Worm (Caenorhabditis elegans) whole organism, L4 larva: ENCODE measurements around the gene nstp-9.

Experiments
- D1046.2 ChIP-seq: fragments of 200-800 bp; sonication (Bioruptor generic); IDR thresholded peaks from 2 replicates; pipeline ENCODE4 v1.3.6; 2022; ENCODE audit warnings: missing genetic modification characterization, missing compliant biosample characterization
- F10B5.3 ChIP-seq: sonication (generic microtip); optimal IDR thresholded peaks from 2 replicates; lab custom pipeline; 2016; ENCODE audit warnings: mild to moderate bottlenecking, missing genetic modification characterization, missing compliant biosample characterization
- F26F4.8 ChIP-seq: fragments of 200-800 bp; sonication (Bioruptor generic); conservative IDR thresholded peaks from 2 replicates; pipeline ENCODE4 v1.3.6; 2022; ENCODE audit warnings: missing genetic modification characterization, missing compliant biosample characterization
- F37D6.2 ChIP-seq: sonication (generic microtip); optimal IDR thresholded peaks from 2 replicates; lab custom pipeline; 2016; ENCODE audit warnings: mild to moderate bottlenecking, missing genetic modification characterization, missing compliant biosample characterization
- Y5F2A.4 ChIP-seq: fragments of 200-800 bp; sonication (Bioruptor generic); optimal IDR thresholded peaks from 2 replicates; lab custom pipeline; 2018; ENCODE audit warnings: mild to moderate bottlenecking, missing genetic modification characterization, missing compliant biosample characterization
- Y75B8A.6 ChIP-seq: fragments of 200-800 bp; sonication (Bioruptor generic); IDR thresholded peaks from 2 replicates; pipeline ENCODE4 v1.3.6; 2022; ENCODE audit warnings: missing genetic modification reagents, missing genetic modification characterization, missing compliant biosample characterization
- aha-1 ChIP-seq: fragments of 150-350 bp; peaks from one replicate; lab custom pipeline; 2014; ENCODE audit warnings: missing biosample characterization, missing genetic modification characterization
- aly-2 ChIP-seq: sonication (generic microtip); optimal IDR thresholded peaks from 2 replicates; lab custom pipeline; 2018; ENCODE audit warnings: missing biosample characterization, missing genetic modification characterization
- arid-1 ChIP-seq: fragments of 200-800 bp; sonication (Bioruptor generic); conservative IDR thresholded peaks from 2 replicates; pipeline ENCODE4 v1.3.6; 2022; ENCODE audit warnings: missing genetic modification reagents, missing genetic modification characterization, missing compliant biosample characterization
- ceh-28 ChIP-seq: fragments of 150-350 bp; optimal IDR thresholded peaks from 2 replicates; lab custom pipeline; 2014; ENCODE audit warnings: missing biosample characterization, missing genetic modification reagents, missing genetic modification characterization
- ceh-32 ChIP-seq: sonication (generic microtip); optimal IDR thresholded peaks from 2 replicates; lab custom pipeline; 2016; ENCODE audit warnings: mild to moderate bottlenecking, missing genetic modification characterization, missing compliant biosample characterization; ENCODE audit not compliant: poor library complexity
- ceh-62 ChIP-seq: sonication (generic microtip); optimal IDR thresholded peaks from 2 replicates; lab custom pipeline; 2017; ENCODE audit warnings: missing biosample characterization, missing genetic modification characterization
- cey-2 ChIP-seq: sonication (generic microtip); optimal IDR thresholded peaks from 3 replicates; lab custom pipeline; 2017; ENCODE audit warnings: missing genetic modification characterization, mild to moderate bottlenecking, missing compliant biosample characterization, antibody characterized with exemption, borderline replicate concordance; ENCODE audit not compliant: insufficient read depth
- ctbp-1 ChIP-seq: fragments of 200-800 bp; sonication (Bioruptor generic); IDR thresholded peaks from 2 replicates; pipeline ENCODE4 v1.3.6; 2022; ENCODE audit warnings: missing genetic modification reagents, missing genetic modification characterization, missing compliant biosample characterization
- daf-12 ChIP-seq: fragments of 150-350 bp; optimal IDR thresholded peaks from 2 replicates; lab custom pipeline; 2014; ENCODE audit warnings: missing biosample characterization, missing genetic modification reagents, missing genetic modification characterization
- daf-8 ChIP-seq: fragments of 200-800 bp; sonication (Bioruptor generic); IDR thresholded peaks from 2 replicates; pipeline ENCODE4 v1.3.6; 2022; ENCODE audit warnings: missing genetic modification characterization, missing compliant biosample characterization
- dmd-9 ChIP-seq: fragments of 200-800 bp; sonication (Bioruptor generic); IDR thresholded peaks from 2 replicates; pipeline ENCODE4 v1.3.6; 2022; ENCODE audit warnings: missing genetic modification reagents, missing genetic modification characterization, missing compliant biosample characterization
- duxl-1 ChIP-seq: sonication (generic microtip); optimal IDR thresholded peaks from 2 replicates; lab custom pipeline; 2016; ENCODE audit warnings: mild to moderate bottlenecking, missing genetic modification characterization, moderate library complexity, missing compliant biosample characterization; ENCODE audit not compliant: poor library complexity
- dve-1 ChIP-seq: sonication (generic microtip); optimal IDR thresholded peaks from 2 replicates; lab custom pipeline; 2017; ENCODE audit warnings: antibody characterized with exemption, mild to moderate bottlenecking, missing genetic modification characterization, missing compliant biosample characterization; ENCODE audit not compliant: insufficient read depth
- hif-1 ChIP-seq, 2 experiments: sonication (generic microtip); optimal IDR thresholded peaks; 2 replicates each; lab custom pipeline; 2016 to 2017; ENCODE audit warnings: missing compliant biosample characterization in 2 of 2, missing genetic modification characterization in 2 of 2, missing genetic modification reagents in 2 of 2, missing genotype in 2 of 2, mild to moderate bottlenecking in 1 of 2
- hmg-1.1 ChIP-seq: fragments of 200-800 bp; sonication (Bioruptor generic); IDR thresholded peaks from 2 replicates; pipeline ENCODE4 v1.3.6; 2022; ENCODE audit warnings: missing genetic modification reagents, missing genetic modification characterization, missing compliant biosample characterization
- jun-1 ChIP-seq: fragments of 150-350 bp; optimal IDR thresholded peaks from 2 replicates; lab custom pipeline; 2014; ENCODE audit warnings: missing biosample characterization, missing genetic modification reagents, missing genetic modification characterization
- lin-13 ChIP-seq: fragments of 150-350 bp; optimal IDR thresholded peaks from 2 replicates; lab custom pipeline; 2014; ENCODE audit warnings: missing biosample characterization, missing genetic modification reagents, missing genetic modification characterization
- lin-29 ChIP-seq: fragments of 200-800 bp; sonication (Bioruptor generic); IDR thresholded peaks from 2 replicates; pipeline ENCODE4 v1.3.6; 2022; ENCODE audit warnings: missing genetic modification reagents, missing genetic modification characterization, missing compliant biosample characterization
- lin-39 ChIP-seq: fragments of 150-350 bp; optimal IDR thresholded peaks from 2 replicates; lab custom pipeline; 2014; ENCODE audit warnings: missing biosample characterization, missing genetic modification reagents, missing genetic modification characterization
- madf-5 ChIP-seq, 2 experiments: fragments of 200-800 bp; sonication (Bioruptor generic); IDR thresholded peaks; 2 replicates each; pipeline ENCODE4 v1.3.6; 2022; ENCODE audit warnings: missing compliant biosample characterization in 2 of 2, missing genetic modification characterization in 2 of 2
- mdl-1 ChIP-seq, 2 experiments: fragments of 150-350 bp in 1 of 2; sonication (generic microtip) in 1 of 2; optimal IDR thresholded peaks; 2 replicates each; lab custom pipeline; 2014 to 2017; ENCODE audit warnings: missing biosample characterization in 2 of 2, missing genetic modification characterization in 2 of 2
- mxl-2 ChIP-seq: fragments of 200-800 bp; sonication (Bioruptor generic); conservative IDR thresholded peaks from 2 replicates; pipeline ENCODE4 v1.3.6; 2022; ENCODE audit warnings: missing genetic modification reagents, missing genetic modification characterization, missing compliant biosample characterization
- nhr-10 ChIP-seq: fragments of 150-350 bp; optimal IDR thresholded peaks from 2 replicates; lab custom pipeline; 2014; ENCODE audit warnings: missing biosample characterization, missing genetic modification characterization
- nhr-102 ChIP-seq: sonication (generic microtip); optimal IDR thresholded peaks from 2 replicates; lab custom pipeline; 2016; ENCODE audit warnings: mild to moderate bottlenecking, missing genetic modification characterization, moderate library complexity, missing compliant biosample characterization
- nhr-237 ChIP-seq: sonication (generic microtip); optimal IDR thresholded peaks from 2 replicates; lab custom pipeline; 2017; ENCODE audit warnings: missing biosample characterization, missing genetic modification characterization
- nhr-28 ChIP-seq: fragments of 150-350 bp; optimal IDR thresholded peaks from 2 replicates; lab custom pipeline; 2014; ENCODE audit warnings: missing biosample characterization, missing genetic modification characterization
- nhr-41 ChIP-seq: fragments of 200-800 bp; sonication (Bioruptor generic); IDR thresholded peaks from 2 replicates; pipeline ENCODE4 v1.3.6; 2022; ENCODE audit warnings: missing genetic modification reagents, missing genetic modification characterization, missing compliant biosample characterization
- nhr-42 ChIP-seq: fragments of 200-800 bp; sonication (Bioruptor generic); IDR thresholded peaks from 2 replicates; pipeline ENCODE4 v1.3.6; 2022; ENCODE audit warnings: missing genetic modification characterization, missing compliant biosample characterization
- nhr-6 ChIP-seq: fragments of 150-350 bp; optimal IDR thresholded peaks from 2 replicates; lab custom pipeline; 2014; ENCODE audit warnings: missing biosample characterization, missing genetic modification characterization
- rbr-2 ChIP-seq: sonication (generic microtip); optimal IDR thresholded peaks from 2 replicates; lab custom pipeline; 2016; ENCODE audit warnings: missing genotype, missing genetic modification characterization, missing compliant biosample characterization
- sdz-12 ChIP-seq: fragments of 200-800 bp; sonication (Bioruptor generic); optimal IDR thresholded peaks from 2 replicates; lab custom pipeline; 2018; ENCODE audit warnings: mild to moderate bottlenecking, missing genetic modification characterization, missing compliant biosample characterization
- set-16 ChIP-seq: fragments of 200-800 bp; sonication (Bioruptor generic); IDR thresholded peaks from 2 replicates; pipeline ENCODE4 v1.3.6; 2022; ENCODE audit warnings: missing genetic modification reagents, missing genetic modification characterization, missing compliant biosample characterization
- tag-97 ChIP-seq: fragments of 200-800 bp; sonication (Bioruptor generic); IDR thresholded peaks from 2 replicates; pipeline ENCODE4 v1.3.6; 2022; ENCODE audit warnings: missing genetic modification characterization, missing compliant biosample characterization
- unc-39 ChIP-seq: sonication (generic microtip); optimal IDR thresholded peaks from 2 replicates; lab custom pipeline; 2017; ENCODE audit warnings: missing biosample characterization, missing genetic modification characterization
- unc-62 ChIP-seq, 3 experiments: fragments of 150-350 bp in 1 of 3; sonication (generic microtip); optimal IDR thresholded peaks in 2 of 3; peaks in 1 of 3; 1 replicate in 1 of 3; 2 replicates in 2 of 3; lab custom pipeline; 2014 to 2017; ENCODE audit warnings: missing biosample characterization in 3 of 3, missing genetic modification characterization in 3 of 3, missing genetic modification reagents in 3 of 3, missing genotype in 1 of 3
- zag-1 ChIP-seq: fragments of 150-350 bp; optimal IDR thresholded peaks from 2 replicates; lab custom pipeline; 2014; ENCODE audit warnings: missing biosample characterization, missing genetic modification characterization
- ztf-7 ChIP-seq: fragments of 150-350 bp; optimal IDR thresholded peaks from 2 replicates; lab custom pipeline; 2014; ENCODE audit warnings: missing biosample characterization, missing genetic modification characterization

Gene nstp-9

DNA sequence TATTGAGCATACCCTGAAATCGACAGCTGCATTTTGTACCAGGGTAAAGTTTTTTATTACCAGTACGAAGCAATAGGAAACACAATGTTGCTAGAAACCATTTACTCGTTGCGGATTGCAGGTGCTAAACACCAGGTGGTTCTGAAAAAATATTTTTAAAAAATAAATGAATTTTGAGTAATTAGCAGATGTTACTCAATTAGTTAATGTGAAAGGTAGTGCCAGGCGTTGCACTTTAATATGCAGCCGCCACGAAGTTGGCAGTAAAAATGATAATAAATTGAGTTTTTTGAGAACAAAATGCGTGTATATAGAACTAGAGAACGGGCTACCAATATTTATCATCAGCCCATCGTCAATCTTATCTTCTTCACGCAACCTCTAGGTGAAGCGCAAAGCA lies at the start of gene nstp-9:
Gene nstp-9, minus strand, starts transcription at position 101 of the 400 bp plus-strand sequence.
- no peak for TF ChIP-seq tag-97 (GFP tag; lab: Robert Waterston, UW)
- TF ChIP-seq nhr-10 (tag; lab: Kevin White, UChicago), result no peak
- no peak for TF ChIP-seq cey-2 (tag; lab: Kevin White, UChicago)
- TF ChIP-seq mxl-2 (GFP tag; lab: Robert Waterston, UW), result no peak
- no peak for TF ChIP-seq ceh-28 (tag; lab: Kevin White, UChicago)
- no peak for TF ChIP-seq lin-29
- no peak for TF ChIP-seq arid-1 (GFP tag; lab: Robert Waterston, UW)
- no peak for TF ChIP-seq set-16 (GFP tag; lab: Robert Waterston, UW)
- TF ChIP-seq nhr-102 (tag; lab: Kevin White, UChicago), result no peak
- no peak for TF ChIP-seq aly-2 (tag; lab: Kevin White, UChicago)
- TF ChIP-seq mdl-1 (tag; optimal IDR thresholded peaks at IDR 0.05; lab: Kevin White, UChicago), result no peak
- TF ChIP-seq hmg-1.1 (GFP tag; lab: Robert Waterston, UW), result no peak
- no peak for TF ChIP-seq nhr-41
- no peak for TF ChIP-seq Y5F2A.4 (GFP tag; lab: Kevin White, UChicago)
- TF ChIP-seq jun-1 (tag; lab: Kevin White, UChicago), result no peak
- no peak for TF ChIP-seq rbr-2

ce11 chrX:10967698-10968097 lies 48.2 kb upstream of the nstp-9 start, which contains the start of gene K09C8.9:
TSS of gene K09C8.9 (minus strand) at chrX:10967798.
- no peak for TF ChIP-seq sdz-12 (GFP tag; lab: Kevin White, UChicago)
- TF ChIP-seq tag-97 (GFP tag; lab: Robert Waterston, UW), result no peak
- TF ChIP-seq lin-39 (tag; lab: Kevin White, UChicago), result no peak
- TF ChIP-seq nhr-42 (GFP tag; lab: Robert Waterston, UW), result no peak
- no peak for TF ChIP-seq ztf-7 (tag; lab: Kevin White, UChicago)
- no peak for TF ChIP-seq mdl-1 (tag; optimal IDR thresholded peaks at IDR 0.05; lab: Kevin White, UChicago)
- TF ChIP-seq madf-5 (GFP tag; IDR thresholded peaks at IDR 0.05; lab: Robert Waterston, UW), result no peak
- TF ChIP-seq Y75B8A.6 (GFP tag; lab: Robert Waterston, UW), result no peak
- no peak for TF ChIP-seq ceh-62 (tag; lab: Kevin White, UChicago)
- no peak for TF ChIP-seq ceh-32
- no peak for TF ChIP-seq hmg-1.1 (GFP tag; lab: Robert Waterston, UW)
- no peak for TF ChIP-seq nhr-28 (tag; lab: Kevin White, UChicago)
- no peak for TF ChIP-seq D1046.2 (GFP tag; lab: Robert Waterston, UW)
- TF ChIP-seq duxl-1, result no peak
- no peak for TF ChIP-seq F26F4.8 (GFP tag; lab: Robert Waterston, UW)
- TF ChIP-seq zag-1 (tag; lab: Kevin White, UChicago), result no peak
- TF ChIP-seq hif-1 (tag; optimal IDR thresholded peaks at IDR 0.05; lab: Kevin White, UChicago), result no peak
- no peak for TF ChIP-seq lin-13 (GFP tag; lab: Kevin White, UChicago)

- no peak for TF ChIP-seq arid-1 (GFP tag; lab: Robert Waterston, UW)
- TF ChIP-seq F26F4.8 (GFP tag; lab: Robert Waterston, UW), result no peak
- no peak for TF ChIP-seq daf-12 (tag; lab: Kevin White, UChicago)
- no peak for TF ChIP-seq nhr-6
- no peak for TF ChIP-seq mxl-2 (GFP tag; lab: Robert Waterston, UW)
- TF ChIP-seq daf-8 (GFP tag; lab: Robert Waterston, UW), result no peak
- TF ChIP-seq unc-39 (tag; lab: Kevin White, UChicago), result no peak
- TF ChIP-seq Y5F2A.4 (GFP tag; lab: Kevin White, UChicago), result no peak
- no peak for TF ChIP-seq ctbp-1
- TF ChIP-seq nhr-237 (tag; lab: Kevin White, UChicago), result no peak
- TF ChIP-seq dmd-9 (GFP tag; lab: Robert Waterston, UW), result no peak
- no peak for TF ChIP-seq F37D6.2 (tag; lab: Kevin White, UChicago)
- TF ChIP-seq aha-1 (tag; lab: Kevin White, UChicago), result no peak
- TF ChIP-seq zag-1 (tag; lab: Kevin White, UChicago), result no peak
- TF ChIP-seq F10B5.3, result no peak
- no peak for TF ChIP-seq mdl-1 (tag; optimal IDR thresholded peaks at IDR 0.05; lab: Kevin White, UChicago)
- no peak for TF ChIP-seq unc-62 (GFP tag; optimal IDR thresholded peaks at IDR 0.05 in 1 of 2; lab: Kevin White, UChicago)
- no peak for TF ChIP-seq unc-62 (tag; optimal IDR thresholded peaks at IDR 0.05; lab: Kevin White, UChicago)
- TF ChIP-seq madf-5 (GFP tag; IDR thresholded peaks at IDR 0.05; lab: Robert Waterston, UW), result no peak
- no peak for TF ChIP-seq dve-1 (tag; lab: Kevin White, UChicago)
Measured at ce11 chrX:10966251-10966650, 46.7 kb upstream of the nstp-9 start, which contains the start of gene lge-1. TSS of gene lge-1 (plus strand) at chrX:10966551.
